Worm (Caenorhabditis elegans) whole organism, young adult: ENCODE results near the gene C40C9.4.

Experiments used
- ama-1 ChIP-seq, 3 experiments: fragments of 150-350 bp in 1 of 3; sonication (generic microtip) in 2 of 3; optimal IDR thresholded peaks; 2 replicates each; lab custom pipeline; 2014 to 2018; ENCODE audit warnings: missing biosample characterization in 2 of 3, missing genetic modification characterization in 2 of 3, missing genetic modification reagents in 2 of 3
- ceh-79 ChIP-seq: sonication (generic microtip); optimal IDR thresholded peaks from 2 replicates; lab custom pipeline; 2017; ENCODE audit warnings: mild to moderate bottlenecking, missing genetic modification characterization, missing compliant biosample characterization

DNA sequence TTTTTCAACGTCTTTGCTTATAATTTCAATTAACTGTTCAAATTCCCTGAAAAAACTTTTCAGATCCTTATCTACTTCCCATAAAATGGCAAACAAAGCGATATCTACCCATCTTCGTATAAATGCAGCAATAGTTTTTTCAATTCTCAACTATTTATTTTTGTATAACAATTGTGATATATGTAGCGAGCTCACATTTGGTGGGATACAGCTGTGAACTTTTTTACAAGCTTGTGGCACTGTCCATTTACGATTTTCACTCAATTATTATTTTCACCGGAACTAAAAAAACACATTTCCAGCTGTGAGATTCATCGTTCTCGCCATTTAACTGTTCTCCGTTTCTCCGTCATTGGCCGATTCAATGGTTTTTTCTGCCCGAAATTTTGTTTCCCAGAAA lies at the start of gene C40C9.4:
- TF ChIP-seq ceh-79 (tag; lab: Kevin White, UChicago) (no peak), ama-1 (optimal IDR thresholded peaks at IDR 0.05; lab: Kevin White, UChicago) (no peak), ama-1 (GFP tag; optimal IDR thresholded peaks at IDR 0.05; lab: Kevin White, UChicago) (no peak)
